Fruit fly (Drosophila melanogaster) whole organism, pupa: ENCODE results near the gene Lectin-galC1.

ENCODE experiments used
- CG12605 ChIP-seq: fragments of 200-800 bp; sonication (Bioruptor generic); IDR thresholded peaks from 2 replicates; pipeline ENCODE4 v1.3.6; 2022; ENCODE audit warnings: missing biosample characterization, missing genetic modification characterization
- CG14655 ChIP-seq: fragments of 200-800 bp; sonication (Bioruptor generic); optimal IDR thresholded peaks from 3 replicates; lab custom pipeline; 2017; ENCODE audit warnings: mild to moderate bottlenecking, missing biosample characterization, missing genetic modification reagents, missing genetic modification characterization
- CG17806 ChIP-seq: fragments of 200-800 bp; sonication (Bioruptor generic); optimal IDR thresholded peaks from 2 replicates; lab custom pipeline; 2018; ENCODE audit warnings: missing biosample characterization, mild to moderate bottlenecking, missing genetic modification characterization, moderate library complexity
- CG8301 ChIP-seq: fragments of 200-800 bp; sonication (Bioruptor generic); optimal IDR thresholded peaks from 2 replicates; lab custom pipeline; 2018; ENCODE audit warnings: missing biosample characterization, mild to moderate bottlenecking, missing genetic modification characterization
- EcR ChIP-seq: fragments of 200-800 bp; sonication (Bioruptor generic); optimal IDR thresholded peaks from 3 replicates; lab custom pipeline; 2019; ENCODE audit warnings: missing biosample characterization, missing genetic modification characterization, mild to moderate bottlenecking, moderate library complexity, missing genetic modification reagents
- Ets98B ChIP-seq: fragments of 200-800 bp; sonication (Bioruptor generic); IDR thresholded peaks from 2 replicates; pipeline ENCODE4 v1.3.6; 2022; ENCODE audit warnings: missing biosample characterization, missing genetic modification characterization

- TF ChIP-seq EcR (GFP tag; lab: Kevin White, UChicago) (no peak), CG14655 (GFP tag; lab: Kevin White, UChicago) (no peak), CG17806 (tag; lab: Kevin White, UChicago) (no peak), CG8301 (tag; lab: Kevin White, UChicago) (no peak), Ets98B (GFP tag; lab: Robert Waterston, UW) (no peak), CG12605 (no peak)
Observed at dm6 chr2L:19406419-19406818, 10.8 kb upstream of the Lectin-galC1 start.
